Fruit fly (Drosophila melanogaster) whole organism, embryonic: ENCODE data around the gene CG3777.

Experiments
- Ada2b ChIP-seq: fragments of 200-800 bp; sonication (Bioruptor generic); IDR thresholded peaks from 2 replicates; pipeline ENCODE4 v1.3.6; 2022; ENCODE audit warnings: missing biosample characterization, missing genetic modification characterization
- Awh ChIP-seq: fragments of 200-800 bp; sonication (Bioruptor generic); IDR thresholded peaks from 2 replicates; pipeline ENCODE4, ENCODE4 v1.3.6; 2022; ENCODE audit warnings: missing biosample characterization, missing genetic modification characterization
- Blimp-1 ChIP-seq: fragments of 200-800 bp; sonication (Bioruptor generic); optimal IDR thresholded peaks from 3 replicates; lab custom pipeline; 2018; ENCODE audit warnings: missing biosample characterization, missing genetic modification characterization, mild to moderate bottlenecking, moderate library complexity, missing genetic modification reagents
- C15 ChIP-seq: fragments of 200-800 bp; sonication (Bioruptor generic); IDR thresholded peaks from 3 replicates; pipeline ENCODE4 v1.3.6; 2022; ENCODE audit warnings: missing biosample characterization, missing genetic modification characterization
- CG11696 ChIP-seq: fragments of 200-800 bp; sonication (Bioruptor generic); IDR thresholded peaks from 2 replicates; pipeline ENCODE4 v1.3.6; 2022; ENCODE audit warnings: missing biosample characterization, missing genetic modification characterization
- CG12219 ChIP-seq: fragments of 200-800 bp; sonication (Bioruptor generic); optimal IDR thresholded peaks from 3 replicates; lab custom pipeline; 2018; ENCODE audit warnings: missing biosample characterization, mild to moderate bottlenecking, missing genetic modification characterization
- CG12769 ChIP-seq: fragments of 200-800 bp; sonication (Bioruptor generic); optimal IDR thresholded peaks from 2 replicates; lab custom pipeline; 2019; ENCODE audit warnings: missing biosample characterization, mild to moderate bottlenecking, missing genetic modification characterization, moderate library complexity
- CG13624 ChIP-seq: fragments of 200-800 bp; sonication (Bioruptor generic); optimal IDR thresholded peaks from 2 replicates; lab custom pipeline; 2016; ENCODE audit warnings: missing biosample characterization, missing genetic modification characterization
- CG14441 ChIP-seq: fragments of 200-800 bp; sonication (Bioruptor generic); IDR thresholded peaks from 2 replicates; pipeline ENCODE4 v1.3.6; 2022; ENCODE audit warnings: missing biosample characterization, missing genetic modification characterization
- CG15073 ChIP-seq: fragments of 200-800 bp; sonication (Bioruptor generic); optimal IDR thresholded peaks from 2 replicates; lab custom pipeline; 2016; ENCODE audit warnings: missing biosample characterization, missing genetic modification characterization
- CG15514 ChIP-seq: fragments of 200-800 bp; sonication (Bioruptor generic); optimal IDR thresholded peaks from 3 replicates; lab custom pipeline; 2017; ENCODE audit warnings: missing biosample characterization, missing genetic modification characterization, mild to moderate bottlenecking, moderate library complexity, missing genetic modification reagents
- CG1603 ChIP-seq: fragments of 200-800 bp; sonication (Bioruptor generic); optimal IDR thresholded peaks from 2 replicates; lab custom pipeline; 2019; ENCODE audit warnings: missing biosample characterization, mild to moderate bottlenecking, missing genetic modification characterization, moderate library complexity
- CG16815 ChIP-seq: fragments of 200-800 bp; sonication (Bioruptor generic); optimal IDR thresholded peaks from 3 replicates; lab custom pipeline; 2017; ENCODE audit warnings: missing biosample characterization, mild to moderate bottlenecking, missing genetic modification characterization
- CG16863 ChIP-seq: fragments of 200-800 bp; sonication (Bioruptor generic); optimal IDR thresholded peaks from 3 replicates; lab custom pipeline; 2016; ENCODE audit warnings: missing biosample characterization, missing genetic modification characterization
- CG17328 ChIP-seq: fragments of 200-800 bp; sonication (Bioruptor generic); IDR thresholded peaks from 2 replicates; pipeline ENCODE4 v1.3.6; 2022; ENCODE audit warnings: missing biosample characterization, missing genetic modification characterization
- CG17361 ChIP-seq: fragments of 200-800 bp; sonication (Bioruptor generic); IDR thresholded peaks from 3 replicates; pipeline ENCODE4 v1.3.6; 2022; ENCODE audit warnings: missing biosample characterization, missing genetic modification characterization
- CG17385 ChIP-seq: fragments of 200-800 bp; sonication (Bioruptor generic); optimal IDR thresholded peaks from 3 replicates; lab custom pipeline; 2018; ENCODE audit warnings: missing biosample characterization, mild to moderate bottlenecking, missing genetic modification characterization
- CG2120 ChIP-seq: fragments of 200-800 bp; sonication (Bioruptor generic); optimal IDR thresholded peaks from 3 replicates; lab custom pipeline; 2016; ENCODE audit warnings: missing biosample characterization, missing genetic modification characterization
- CG2678 ChIP-seq: fragments of 200-800 bp; sonication (Bioruptor generic); optimal IDR thresholded peaks from 3 replicates; lab custom pipeline; 2019; ENCODE audit warnings: missing biosample characterization, mild to moderate bottlenecking, missing genetic modification characterization, moderate library complexity
- CG32532 ChIP-seq: fragments of 200-800 bp; sonication (Bioruptor generic); IDR thresholded peaks from 2 replicates; pipeline ENCODE4 v1.3.6; 2022; ENCODE audit warnings: missing biosample characterization, missing genetic modification characterization
- CG33557 ChIP-seq: fragments of 200-800 bp; sonication (Bioruptor generic); optimal IDR thresholded peaks from 2 replicates; lab custom pipeline; 2019; ENCODE audit warnings: missing biosample characterization, mild to moderate bottlenecking, missing genetic modification characterization, moderate library complexity
- CG3407 ChIP-seq: fragments of 200-800 bp; sonication (Bioruptor generic); optimal IDR thresholded peaks from 2 replicates; lab custom pipeline; 2018; ENCODE audit warnings: missing biosample characterization, mild to moderate bottlenecking, missing genetic modification characterization
- CG3726 ChIP-seq: fragments of 200-800 bp; sonication (Bioruptor generic); IDR thresholded peaks from 3 replicates; pipeline ENCODE4, ENCODE4 v1.3.6; 2022; ENCODE audit warnings: missing biosample characterization, missing genetic modification characterization
- CG4282 ChIP-seq: fragments of 200-800 bp; sonication (Bioruptor generic); optimal IDR thresholded peaks from 2 replicates; lab custom pipeline; 2016; ENCODE audit warnings: missing biosample characterization, missing genetic modification characterization
- CG4730 ChIP-seq: fragments of 200-800 bp; sonication (Bioruptor generic); IDR thresholded peaks from 2 replicates; pipeline ENCODE4 v1.3.6; 2022; ENCODE audit warnings: missing biosample characterization, missing genetic modification characterization
- CG7745 ChIP-seq: fragments of 200-800 bp; sonication (Bioruptor generic); optimal IDR thresholded peaks from 2 replicates; lab custom pipeline; 2018; ENCODE audit warnings: missing biosample characterization, mild to moderate bottlenecking, missing genetic modification characterization, moderate library complexity
- CG9727 ChIP-seq: fragments of 200-800 bp; sonication (Bioruptor generic); optimal IDR thresholded peaks from 3 replicates; lab custom pipeline; 2017; ENCODE audit warnings: missing biosample characterization, mild to moderate bottlenecking, missing genetic modification characterization
- CG9932 ChIP-seq: fragments of 200-800 bp; sonication (Bioruptor generic); IDR thresholded peaks from 2 replicates; pipeline ENCODE4 v1.3.6; 2022; ENCODE audit warnings: missing biosample characterization, missing genetic modification characterization
- CTCF ChIP-seq: fragments of 200-800 bp; sonication (Bioruptor generic); optimal IDR thresholded peaks from 2 replicates; lab custom pipeline; 2017; ENCODE audit warnings: missing biosample characterization, mild to moderate bottlenecking, missing genetic modification characterization, moderate library complexity
- Dek ChIP-seq: fragments of 200-800 bp; sonication (Bioruptor generic); optimal IDR thresholded peaks from 3 replicates; lab custom pipeline; 2019; ENCODE audit warnings: missing biosample characterization, mild to moderate bottlenecking, missing genetic modification characterization, moderate library complexity
- Dfd ChIP-seq, 2 experiments: fragments of >200 bp; optimal IDR thresholded peaks; 2 replicates each; lab custom pipeline; 2017; ENCODE audit warnings: missing biosample characterization in 2 of 2, missing genetic modification characterization in 2 of 2
- Drgx ChIP-seq: fragments of 200-800 bp; sonication (Bioruptor generic); IDR thresholded peaks from 2 replicates; pipeline ENCODE4 v1.3.6; 2022; ENCODE audit warnings: missing biosample characterization, missing genetic modification characterization
- HLHmδ ChIP-seq: fragments of 200-800 bp; sonication (Bioruptor generic); optimal IDR thresholded peaks from 2 replicates; lab custom pipeline; 2018; ENCODE audit warnings: missing biosample characterization, mild to moderate bottlenecking, missing genetic modification characterization, moderate library complexity
- Hr3 ChIP-seq: fragments of 200-800 bp; sonication (Bioruptor generic); optimal IDR thresholded peaks from 3 replicates; lab custom pipeline; 2016; ENCODE audit warnings: missing biosample characterization, missing genetic modification characterization
- Hr51 ChIP-seq, 2 experiments: fragments of 200-800 bp; sonication (Bioruptor generic); optimal IDR thresholded peaks; 2 replicates in 1 of 2; 3 replicates in 1 of 2; lab custom pipeline; 2016 to 2018; ENCODE audit warnings: missing biosample characterization in 2 of 2, missing genetic modification characterization in 2 of 2, mild to moderate bottlenecking in 1 of 2, moderate library complexity in 1 of 2
- Sox102F ChIP-seq: fragments of 200-800 bp; sonication (Bioruptor generic); optimal IDR thresholded peaks from 2 replicates; lab custom pipeline; 2018; ENCODE audit warnings: missing biosample characterization, mild to moderate bottlenecking, missing genetic modification characterization, moderate library complexity
- bcd ChIP-seq: fragments of 200-800 bp; sonication (Bioruptor generic); optimal IDR thresholded peaks from 2 replicates; lab custom pipeline; 2017; ENCODE audit warnings: missing biosample characterization, mild to moderate bottlenecking, missing genetic modification characterization
- bsh ChIP-seq, 2 experiments: fragments of 200-800 bp; sonication (Bioruptor generic); optimal IDR thresholded peaks; 2 replicates each; lab custom pipeline; 2017 to 2018; ENCODE audit warnings: mild to moderate bottlenecking in 2 of 2, missing biosample characterization in 2 of 2, missing genetic modification characterization in 2 of 2, moderate library complexity in 1 of 2
- dmrt11E ChIP-seq: fragments of 200-800 bp; sonication (Bioruptor generic); optimal IDR thresholded peaks from 3 replicates; lab custom pipeline; 2018; ENCODE audit warnings: missing biosample characterization, mild to moderate bottlenecking, missing genetic modification characterization, moderate library complexity
- eve ChIP-seq, 2 experiments: fragments of >200 bp; optimal IDR thresholded peaks; 2 replicates each; lab custom pipeline; 2017; ENCODE audit warnings: missing biosample characterization in 2 of 2, missing genetic modification characterization in 2 of 2
- gcm2 ChIP-seq: fragments of 200-800 bp; sonication (Bioruptor generic); optimal IDR thresholded peaks from 2 replicates; lab custom pipeline; 2016; ENCODE audit warnings: missing biosample characterization, missing genetic modification characterization
- gem ChIP-seq: fragments of 200-800 bp; sonication (Bioruptor generic); optimal IDR thresholded peaks from 2 replicates; lab custom pipeline; 2019; ENCODE audit warnings: missing biosample characterization, mild to moderate bottlenecking, missing genetic modification characterization, moderate library complexity
- gsb ChIP-seq: fragments of 200-800 bp; sonication (Bioruptor generic); IDR thresholded peaks from 2 replicates; pipeline ENCODE4 v1.3.6; 2022; ENCODE audit warnings: missing biosample characterization, missing genetic modification characterization
- gt ChIP-seq: fragments of 200-800 bp; sonication (Bioruptor generic); IDR thresholded peaks from 2 replicates; pipeline ENCODE4 v1.3.6; 2022; ENCODE audit warnings: missing biosample characterization, missing genetic modification characterization
- h ChIP-seq: fragments of >200 bp; optimal IDR thresholded peaks from 2 replicates; lab custom pipeline; 2017
- kni ChIP-seq: fragments of 200-800 bp; sonication (Bioruptor generic); optimal IDR thresholded peaks from 3 replicates; lab custom pipeline; 2017; ENCODE audit warnings: mild to moderate bottlenecking, missing biosample characterization, missing genetic modification reagents, missing genetic modification characterization
- lov ChIP-seq, 2 experiments: fragments of 200-800 bp in 1 of 2; fragments of >200 bp in 1 of 2; sonication (Bioruptor generic) in 1 of 2; IDR thresholded peaks in 1 of 2; optimal IDR thresholded peaks in 1 of 2; 2 replicates in 1 of 2; 3 replicates in 1 of 2; pipeline versions ENCODE4 v1.3.6 to Lab custom; 2017 to 2022; ENCODE audit warnings: missing biosample characterization in 1 of 2, missing genetic modification characterization in 1 of 2
- phol ChIP-seq: fragments of 200-800 bp; sonication (Bioruptor generic); optimal IDR thresholded peaks from 3 replicates; lab custom pipeline; 2018; ENCODE audit warnings: missing biosample characterization, mild to moderate bottlenecking, missing genetic modification characterization, moderate library complexity
- ranshi ChIP-seq: fragments of 200-800 bp; sonication (Bioruptor generic); IDR thresholded peaks from 2 replicates; pipeline ENCODE4 v1.3.6; 2022; ENCODE audit warnings: missing biosample characterization, missing genetic modification characterization
- zf30C ChIP-seq: fragments of 200-800 bp; sonication (Bioruptor generic); optimal IDR thresholded peaks from 3 replicates; lab custom pipeline; 2018; ENCODE audit warnings: missing biosample characterization, mild to moderate bottlenecking, missing genetic modification characterization

Gene CG3777

dm6 chrX:345246-345645 lies 65.7 kb downstream of the CG3777 start (continued):
- TF ChIP-seq gcm2 (GFP tag; lab: Kevin White, UChicago) (no peak), Hr51 (GFP tag; optimal IDR thresholded peaks at IDR 0.05; lab: Kevin White, UChicago) (peak in 1 of 2 experiments; percentile 42), CG4282 (no peak), CG15514 (GFP tag; lab: Kevin White, UChicago) (peak; percentile 15), CG3407 (no peak), dmrt11E (no peak), C15 (GFP tag; lab: Robert Waterston, UW) (no peak), CG2678 (tag; lab: Kevin White, UChicago) (peak; percentile 49), Sox102F (peak; percentile 22), CG12769 (no peak), CG16815 (GFP tag; lab: Kevin White, UChicago) (no peak), CG11696 (no peak), CG4730 (no peak), lov (optimal IDR thresholded peaks at IDR 0.05; lab: Kevin White, UChicago) (no peak), lov (GFP tag; IDR thresholded peaks at IDR 0.05; lab: Robert Waterston, UW) (no peak), eve (GFP tag; optimal IDR thresholded peaks at IDR 0.05; lab: Kevin White, UChicago) (no peak), CG14441 (GFP tag; lab: Robert Waterston, UW) (peak; percentile 32; the same call in 1 of the 2 replicates), CTCF (no peak), gem (peak; percentile 64), zf30C (GFP tag; lab: Kevin White, UChicago) (no peak), CG32532 (GFP tag; lab: Robert Waterston, UW) (peak; percentile 35; the same call in 1 of the 2 replicates), CG7745 (tag; lab: Kevin White, UChicago) (no peak), CG17328 (0 out of 2 replicates have a peak, but pooled peaks have one; percentile 24), Drgx (GFP tag; lab: Robert Waterston, UW) (peak; percentile 91), Dfd (GFP tag; optimal IDR thresholded peaks at IDR 0.05; lab: Kevin White, UChicago) (no peak), CG12219 (GFP tag; lab: Kevin White, UChicago) (peak; percentile 10), phol (tag; lab: Kevin White, UChicago) (peak; percentile 20), CG15073 (GFP tag; lab: Kevin White, UChicago) (no peak), h (no peak), Blimp-1 (GFP tag; lab: Kevin White, UChicago) (peak; percentile 23), CG13624 (GFP tag; lab: Kevin White, UChicago) (peak; percentile 18), CG2120 (GFP tag; lab: Kevin White, UChicago) (peak; percentile 22), CG9932 (no peak), Dek (tag; lab: Kevin White, UChicago) (no peak), kni (no peak), gt (GFP tag; lab: Robert Waterston, UW) (no peak), Hr3 (no peak), ranshi (GFP tag; lab: Robert Waterston, UW) (no peak), Awh (GFP tag; lab: Robert Waterston, UW) (no peak), CG16863 (GFP tag; lab: Kevin White, UChicago) (peak; percentile 8), CG9727 (GFP tag; lab: Kevin White, UChicago) (no peak), CG3726 (GFP tag; lab: Robert Waterston, UW) (no peak), gsb (no peak), HLHmδ (GFP tag; lab: Kevin White, UChicago) (no peak), CG17385 (GFP tag; lab: Kevin White, UChicago) (peak; percentile 10), CG17361 (GFP tag; lab: Robert Waterston, UW) (peak; percentile 27; the same call in 1 of the 3 replicates), Ada2b (GFP tag; lab: Robert Waterston, UW) (0 out of 2 replicates have a peak, but pooled peaks have one; percentile 13), bsh (GFP tag; optimal IDR thresholded peaks at IDR 0.05; lab: Kevin White, UChicago) (peak; percentile 31 to 76), CG33557 (no peak), CG1603 (tag; lab: Kevin White, UChicago) (no peak), bcd (peak; percentile 14)
